Worm (Caenorhabditis elegans): ENCODE measurements around the gene fig-1.

ce11 chrV:10940571-10940991, 40.4 kb downstream of the fig-1 start:
- no peak for TF ChIP-seq lin-26 (GFP tag; IDR thresholded peaks at IDR 0.05)
- TF ChIP-seq ztf-25 (GFP tag; IDR thresholded peaks at IDR 0.05): no peak
- no peak for TF ChIP-seq F10E7.11 (tag; optimal IDR thresholded peaks at IDR 0.05)
